Worm (Caenorhabditis elegans): Measurements from ENCODE around the gene mog-1.
A peak's percentile ranks its signal among the peaks of the same experiment; 100 is the strongest.

Gene mog-1

ce11 chrIII:9922874-9923273 lies 33.1 kb downstream of the mog-1 start, which contains the start of gene cbp-2:
Gene cbp-2 (plus strand): TSS chrIII:9923174.
- TF ChIP-seq C08G9.2 (tag; optimal IDR thresholded peaks at IDR 0.05) (no peak), ceh-6 (GFP tag; optimal IDR thresholded peaks at IDR 0.05) (no peak), pat-9 (tag; optimal IDR thresholded peaks at IDR 0.05) (no peak), lim-6 (tag; optimal IDR thresholded peaks at IDR 0.05) (no peak), ceh-24 (tag; optimal IDR thresholded peaks at IDR 0.05) (no peak), T23F11.4 (GFP tag; optimal IDR thresholded peaks at IDR 0.05) (no peak), dve-1 (tag; optimal IDR thresholded peaks at IDR 0.05) (no peak), pha-4 (tag; optimal IDR thresholded peaks at IDR 0.05) (no peak), hlh-13 (GFP tag; optimal IDR thresholded peaks at IDR 0.05) (no peak)

DNA sequence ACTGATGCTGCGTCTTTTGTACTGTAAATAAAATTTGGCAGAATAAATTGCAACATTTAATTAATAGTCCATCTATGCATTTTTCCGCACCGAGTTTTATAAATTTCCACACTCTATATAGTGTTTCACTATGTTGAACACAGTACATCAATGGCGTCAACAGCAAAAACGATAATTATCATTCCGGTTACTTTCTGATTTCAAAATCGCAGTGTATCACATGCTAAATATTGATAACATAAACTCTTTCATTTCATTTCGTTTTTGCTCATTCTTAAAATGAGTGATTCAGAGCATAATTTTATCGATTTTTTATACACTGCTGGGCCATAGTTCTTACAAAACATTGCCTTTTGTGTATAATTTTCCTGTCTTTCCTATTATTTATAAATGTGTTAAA lies 33.7 kb downstream of the mog-1 start:
- no peak for TF ChIP-seq pha-4 (tag; optimal IDR thresholded peaks at IDR 0.05)
- TF ChIP-seq ahr-1 (tag; optimal IDR thresholded peaks at IDR 0.05), result no peak
- TF ChIP-seq unc-55 (GFP tag; optimal IDR thresholded peaks at IDR 0.05), result no peak
- TF ChIP-seq hlh-8 (tag; optimal IDR thresholded peaks at IDR 0.05), result no peak

DNA sequence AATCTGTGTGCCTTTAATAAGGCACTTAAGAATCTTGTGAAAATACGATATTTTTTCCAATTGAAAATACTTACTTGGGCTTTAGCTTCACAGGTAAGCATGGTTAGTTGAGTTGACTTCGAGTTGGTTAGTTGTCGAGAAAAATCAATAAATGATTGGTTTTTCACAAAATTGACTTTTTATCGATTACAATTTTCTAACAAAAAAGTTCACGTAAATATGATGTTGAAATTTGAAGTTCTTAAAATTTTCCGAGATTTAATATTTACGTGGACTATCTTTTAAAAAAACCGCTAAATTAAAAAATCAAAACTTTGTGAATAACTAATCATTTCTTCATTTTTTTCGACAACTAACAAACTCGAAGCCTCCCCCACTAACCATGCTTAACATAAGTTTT lies 35.3 kb downstream of the mog-1 start, which contains the start of gene F40F12.3:
Gene F40F12.3 (minus strand): TSS at position 101 of the 400 bp plus-strand sequence.
- TF ChIP-seq Y22D7AL.16 (tag; optimal IDR thresholded peaks at IDR 0.05) (no peak), pha-2 (tag; optimal IDR thresholded peaks at IDR 0.05) (no peak), ama-1 (optimal IDR thresholded peaks at IDR 0.05) (no peak), ceh-34 (tag; optimal IDR thresholded peaks at IDR 0.05) (no peak), ttx-3 (tag; optimal IDR thresholded peaks at IDR 0.05) (no peak), zip-5 (tag; optimal IDR thresholded peaks at IDR 0.05) (no peak), dve-1 (tag; optimal IDR thresholded peaks at IDR 0.05) (no peak), pat-9 (tag; optimal IDR thresholded peaks at IDR 0.05) (no peak), C38D4.7 (GFP tag; optimal IDR thresholded peaks at IDR 0.05) (no peak), hlh-13 (GFP tag; optimal IDR thresholded peaks at IDR 0.05) (no peak), ahr-1 (tag; optimal IDR thresholded peaks at IDR 0.05) (no peak)

DNA sequence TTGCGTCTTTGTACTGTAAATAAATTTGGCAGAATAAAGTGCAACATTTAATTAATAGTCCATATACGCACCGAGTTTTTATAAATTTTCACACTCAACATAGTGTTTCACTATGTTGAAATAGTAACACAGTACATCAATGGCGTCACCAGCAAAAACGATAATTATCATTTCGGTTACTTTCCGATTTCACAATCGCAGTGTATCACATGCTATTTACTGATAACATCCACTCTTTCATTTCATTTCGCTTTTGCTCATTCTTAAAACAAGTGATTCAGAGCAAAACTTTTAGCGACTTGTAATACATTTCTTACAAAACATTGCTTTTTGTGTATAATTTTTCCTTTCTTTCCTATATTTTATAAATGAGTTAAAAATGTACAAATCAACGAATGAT lies 42.3 kb downstream of the mog-1 start, which contains the start of gene cbp-3:
Gene cbp-3 (plus strand): TSS at position 272 of the 400 bp plus-strand sequence.
- TF ChIP-seq elt-2 (tag; optimal IDR thresholded peaks at IDR 0.05) (peak; percentile 28), ama-1 (optimal IDR thresholded peaks at IDR 0.05) (no peak), pros-1 (tag; optimal IDR thresholded peaks at IDR 0.05) (no peak)

DNA sequence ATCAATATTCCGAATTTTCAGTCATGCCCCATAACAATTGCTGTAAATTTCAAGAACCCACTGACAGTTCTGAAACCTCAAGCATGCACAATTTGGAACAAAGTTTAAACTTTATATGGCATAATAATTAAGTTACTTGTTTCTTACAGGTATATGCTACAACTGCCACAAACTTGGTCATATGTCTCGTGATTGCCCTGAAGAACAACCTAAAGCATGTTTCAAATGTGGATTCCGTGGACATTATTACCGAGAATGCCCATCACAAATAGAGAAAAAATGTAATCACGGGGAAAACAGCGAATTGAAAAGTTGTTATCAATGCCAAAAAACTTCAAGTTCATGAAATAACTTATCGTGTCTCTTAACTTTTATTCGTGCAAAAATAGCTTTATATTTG lies 43.0 kb downstream of the mog-1 start:
- TF ChIP-seq ceh-24 (tag; optimal IDR thresholded peaks at IDR 0.05) (no peak), C08G9.2 (tag; optimal IDR thresholded peaks at IDR 0.05) (no peak), ceh-34 (tag; optimal IDR thresholded peaks at IDR 0.05) (no peak), pat-9 (tag; optimal IDR thresholded peaks at IDR 0.05) (no peak), nhr-232 (tag; optimal IDR thresholded peaks at IDR 0.05) (no peak), K02D7.2 (tag; optimal IDR thresholded peaks at IDR 0.05) (no peak), ets-4 (tag; optimal IDR thresholded peaks at IDR 0.05) (no peak), hlh-30 (tag; optimal IDR thresholded peaks at IDR 0.05; ENCODE audit: insufficient read depth) (no peak), tbx-7 (tag; optimal IDR thresholded peaks at IDR 0.05) (no peak), pha-4 (tag; optimal IDR thresholded peaks at IDR 0.05) (no peak), tbx-2 (tag; optimal IDR thresholded peaks at IDR 0.05) (no peak), npax-4 (tag; optimal IDR thresholded peaks at IDR 0.05) (no peak), pqm-1 (tag; optimal IDR thresholded peaks at IDR 0.05) (no peak), ceh-31 (tag; optimal IDR thresholded peaks at IDR 0.05) (no peak), mec-3 (tag; optimal IDR thresholded peaks at IDR 0.05; ENCODE audit: borderline replicate concordance) (no peak), fkh-6 (tag; optimal IDR thresholded peaks at IDR 0.05) (no peak)

DNA sequence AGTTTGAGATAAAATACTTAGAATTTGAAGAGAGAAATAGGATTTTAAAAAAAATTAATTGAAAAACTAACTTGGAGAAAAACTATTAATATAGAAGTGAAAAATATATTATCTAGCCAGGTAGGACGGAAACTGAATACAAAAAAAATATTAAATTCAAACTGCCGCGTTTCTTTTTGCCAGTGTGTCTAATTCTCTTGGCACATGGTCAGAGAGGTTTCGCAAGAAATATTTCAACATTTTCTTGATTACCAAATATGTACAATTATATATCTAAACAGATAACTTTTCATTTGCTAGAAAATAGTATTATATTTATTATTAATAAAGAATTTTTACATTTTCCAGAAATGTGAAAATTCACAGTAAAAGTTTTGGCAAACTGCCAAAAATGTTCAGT lies 43.5 kb downstream of the mog-1 start:
- TF ChIP-seq ceh-2 (tag; optimal IDR thresholded peaks at IDR 0.05), result no peak

All from whole organism, late embryonic.